Worm (Caenorhabditis elegans) whole organism, L4 larva: ENCODE measurements around the gene elo-5.

ENCODE experiments used
- aly-2 ChIP-seq: sonication (generic microtip); optimal IDR thresholded peaks from 2 replicates; lab custom pipeline; 2018; ENCODE audit warnings: missing biosample characterization, missing genetic modification characterization
- ceh-28 ChIP-seq: fragments of 150-350 bp; optimal IDR thresholded peaks from 2 replicates; lab custom pipeline; 2014; ENCODE audit warnings: missing biosample characterization, missing genetic modification reagents, missing genetic modification characterization
- ces-1 ChIP-seq: fragments of 150-350 bp; sonication (generic microtip); optimal IDR thresholded peaks from 4 replicates; lab custom pipeline; 2014; ENCODE audit warnings: missing biosample characterization, missing genetic modification reagents, missing genetic modification characterization
- ctbp-1 ChIP-seq: fragments of 200-800 bp; sonication (Bioruptor generic); IDR thresholded peaks from 2 replicates; pipeline ENCODE4 v1.3.6; 2022; ENCODE audit warnings: missing genetic modification reagents, missing genetic modification characterization, missing compliant biosample characterization
- hlh-11 ChIP-seq: fragments of 200-800 bp; sonication (Bioruptor generic); optimal IDR thresholded peaks from 2 replicates; lab custom pipeline; 2018; ENCODE audit warnings: mild to moderate bottlenecking, missing genetic modification characterization, missing compliant biosample characterization
- madf-9 ChIP-seq: fragments of 200-800 bp; sonication (Bioruptor generic); conservative IDR thresholded peaks from 2 replicates; pipeline ENCODE4 v1.3.6; 2022; ENCODE audit warnings: missing genetic modification reagents, missing genetic modification characterization, missing compliant biosample characterization
- mdl-1 ChIP-seq, 2 experiments: fragments of 150-350 bp in 1 of 2; sonication (generic microtip) in 1 of 2; optimal IDR thresholded peaks; 2 replicates each; lab custom pipeline; 2014 to 2017; ENCODE audit warnings: missing biosample characterization in 2 of 2, missing genetic modification characterization in 2 of 2

DNA sequence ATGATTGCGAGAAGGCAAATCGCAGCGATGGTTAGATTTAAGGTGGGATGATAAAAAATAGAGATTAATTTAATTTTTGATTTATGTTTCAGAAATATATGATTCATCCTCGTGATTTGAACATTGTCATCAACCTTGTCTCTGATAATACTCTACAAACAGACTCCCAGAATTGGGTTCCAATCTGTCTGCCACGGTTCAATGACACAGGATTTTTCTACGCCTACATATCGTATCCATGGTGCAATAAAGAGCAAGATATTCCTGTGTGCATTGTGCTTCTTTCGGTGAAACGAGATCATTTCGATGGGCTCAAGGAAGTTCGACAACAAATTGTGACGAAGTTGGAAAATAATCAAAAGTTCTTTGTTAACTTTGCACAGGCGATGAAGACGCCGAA is 9.0 kb downstream of the elo-5 start:
- TF ChIP-seq aly-2 (tag; lab: Kevin White, UChicago): no peak
- no peak for TF ChIP-seq ctbp-1 (GFP tag; lab: Robert Waterston, UW)
- no peak for TF ChIP-seq mdl-1 (tag; optimal IDR thresholded peaks at IDR 0.05; lab: Kevin White, UChicago)
- TF ChIP-seq ceh-28 (tag; lab: Kevin White, UChicago): no peak
- TF ChIP-seq madf-9 (GFP tag; lab: Robert Waterston, UW): no peak
- no peak for TF ChIP-seq hlh-11 (tag; lab: Kevin White, UChicago)
- no peak for TF ChIP-seq ces-1 (GFP tag; lab: Kevin White, UChicago)
